Worm (Caenorhabditis elegans) whole organism, L2 larva: ENCODE data around the gene tub-1.

ENCODE experiments used
- F13H6.1 ChIP-seq: sonication (generic microtip); optimal IDR thresholded peaks from 2 replicates; lab custom pipeline; 2016; ENCODE audit warnings: missing genetic modification characterization, missing compliant biosample characterization
- R02D3.7 ChIP-seq: fragments of 150-350 bp; optimal IDR thresholded peaks from 2 replicates; lab custom pipeline; 2014; ENCODE audit warnings: missing biosample characterization, missing genetic modification characterization
- Y55F3AM.14 ChIP-seq: fragments of 200-800 bp; sonication (Bioruptor generic); optimal IDR thresholded peaks from 2 replicates; lab custom pipeline; 2018; ENCODE audit warnings: mild to moderate bottlenecking, missing genetic modification characterization, missing compliant biosample characterization
- aly-2 ChIP-seq: fragments of 150-350 bp; optimal IDR thresholded peaks from 2 replicates; lab custom pipeline; 2014; ENCODE audit warnings: missing biosample characterization, missing genetic modification characterization
- ama-1 ChIP-seq: fragments of 150-350 bp; optimal IDR thresholded peaks from 2 replicates; lab custom pipeline; 2018; ENCODE audit warnings: inconsistent platforms
- ceh-82 ChIP-seq: fragments of 150-350 bp; optimal IDR thresholded peaks from 2 replicates; lab custom pipeline; 2014; ENCODE audit warnings: missing biosample characterization, missing genetic modification characterization
- crh-2 ChIP-seq: sonication (generic microtip); optimal IDR thresholded peaks from 2 replicates; lab custom pipeline; 2017; ENCODE audit warnings: missing biosample characterization, missing genetic modification characterization
- dmd-4 ChIP-seq: sonication (generic microtip); optimal IDR thresholded peaks from 2 replicates; lab custom pipeline; 2017; ENCODE audit warnings: missing biosample characterization, missing genetic modification characterization
- egl-27 ChIP-seq: sonication (generic microtip); optimal IDR thresholded peaks from 3 replicates; lab custom pipeline; 2017; ENCODE audit warnings: missing biosample characterization, missing genetic modification reagents, missing genetic modification characterization
- elt-1 ChIP-seq: fragments of 150-350 bp; optimal IDR thresholded peaks from 2 replicates; lab custom pipeline; 2014; ENCODE audit warnings: missing biosample characterization, missing genetic modification characterization
- elt-3 ChIP-seq: sonication (generic microtip); optimal IDR thresholded peaks from 2 replicates; lab custom pipeline; 2017; ENCODE audit warnings: missing biosample characterization, missing genetic modification characterization
- fos-1 ChIP-seq: fragments of 150-350 bp; optimal IDR thresholded peaks from 2 replicates; lab custom pipeline; 2014; ENCODE audit warnings: missing biosample characterization, missing genetic modification characterization
- gmeb-1 ChIP-seq: fragments of 150-350 bp; optimal IDR thresholded peaks from 2 replicates; lab custom pipeline; 2014; ENCODE audit warnings: missing biosample characterization, missing genetic modification characterization
- lin-11 ChIP-seq: fragments of 150-350 bp; sonication (generic microtip); optimal IDR thresholded peaks from 2 replicates; lab custom pipeline; 2014; ENCODE audit warnings: missing biosample characterization, missing genetic modification characterization, inconsistent platforms, mixed read lengths
- lin-39 ChIP-seq: fragments of 150-350 bp; optimal IDR thresholded peaks from 2 replicates; lab custom pipeline; 2014; ENCODE audit warnings: missing biosample characterization, missing genetic modification reagents, missing genetic modification characterization
- lsy-2 ChIP-seq, 2 experiments: fragments of 150-350 bp in 1 of 2; sonication (generic microtip) in 1 of 2; optimal IDR thresholded peaks; 2 replicates each; lab custom pipeline; 2014 to 2017; ENCODE audit warnings: missing biosample characterization in 2 of 2, missing genetic modification characterization in 2 of 2
- mab-5 ChIP-seq: fragments of 150-350 bp; optimal IDR thresholded peaks from 2 replicates; lab custom pipeline; 2014; ENCODE audit warnings: missing biosample characterization, missing genetic modification characterization
- mbf-1 ChIP-seq: sonication (generic microtip); optimal IDR thresholded peaks from 2 replicates; lab custom pipeline; 2017; ENCODE audit warnings: missing biosample characterization, missing genetic modification characterization
- mdl-1 ChIP-seq, 2 experiments: fragments of 150-350 bp in 1 of 2; sonication (generic microtip) in 1 of 2; optimal IDR thresholded peaks; 2 replicates each; lab custom pipeline; 2017; ENCODE audit warnings: missing biosample characterization in 2 of 2, missing genetic modification characterization in 2 of 2
- nhr-11 ChIP-seq: fragments of 150-350 bp; optimal IDR thresholded peaks from 2 replicates; lab custom pipeline; 2014; ENCODE audit warnings: missing biosample characterization, missing genetic modification characterization
- nhr-12 ChIP-seq: fragments of 150-350 bp; optimal IDR thresholded peaks from 2 replicates; lab custom pipeline; 2014; ENCODE audit warnings: missing biosample characterization, missing genetic modification characterization
- nhr-129 ChIP-seq: fragments of 150-350 bp; optimal IDR thresholded peaks from 2 replicates; lab custom pipeline; 2014; ENCODE audit warnings: missing biosample characterization, missing genetic modification characterization
- nhr-21 ChIP-seq: fragments of 150-350 bp; optimal IDR thresholded peaks from 2 replicates; lab custom pipeline; 2014; ENCODE audit warnings: missing biosample characterization, missing genetic modification characterization
- nhr-23 ChIP-seq: fragments of 150-350 bp; optimal IDR thresholded peaks from 2 replicates; lab custom pipeline; 2014; ENCODE audit warnings: missing biosample characterization, missing genetic modification reagents, missing genetic modification characterization
- nhr-237 ChIP-seq: fragments of 150-350 bp; optimal IDR thresholded peaks from 2 replicates; lab custom pipeline; 2014; ENCODE audit warnings: missing biosample characterization, missing genetic modification characterization
- nhr-25 ChIP-seq: fragments of 150-350 bp; sonication (generic microtip); optimal IDR thresholded peaks from 3 replicates; lab custom pipeline; 2014; ENCODE audit warnings: missing biosample characterization, missing genetic modification characterization
- nhr-6 ChIP-seq: fragments of 150-350 bp; optimal IDR thresholded peaks from 2 replicates; lab custom pipeline; 2014; ENCODE audit warnings: missing biosample characterization, missing genetic modification characterization
- peb-1 ChIP-seq: fragments of 150-350 bp; optimal IDR thresholded peaks from 2 replicates; lab custom pipeline; 2014; ENCODE audit warnings: missing biosample characterization, missing genetic modification characterization
- sem-4 ChIP-seq: fragments of 150-350 bp; optimal IDR thresholded peaks from 2 replicates; lab custom pipeline; 2014; ENCODE audit warnings: missing biosample characterization, missing genetic modification reagents, missing genetic modification characterization
- skn-1 ChIP-seq: sonication (generic microtip); optimal IDR thresholded peaks from 2 replicates; lab custom pipeline; 2017; ENCODE audit warnings: missing biosample characterization, missing genetic modification characterization
- sma-3 ChIP-seq: sonication (generic microtip); optimal IDR thresholded peaks from 2 replicates; lab custom pipeline; 2016; ENCODE audit warnings: missing genetic modification reagents, missing genetic modification characterization, missing compliant biosample characterization
- snpc-4 ChIP-seq: fragments of 150-350 bp; optimal IDR thresholded peaks from 2 replicates; lab custom pipeline; 2014; ENCODE audit warnings: missing biosample characterization, missing genetic modification characterization
- unc-39 ChIP-seq: fragments of 150-350 bp; optimal IDR thresholded peaks from 2 replicates; lab custom pipeline; 2014; ENCODE audit warnings: missing biosample characterization, missing genetic modification characterization
- zag-1 ChIP-seq: fragments of 150-350 bp; optimal IDR thresholded peaks from 2 replicates; lab custom pipeline; 2014; ENCODE audit warnings: missing biosample characterization, missing genetic modification characterization
- ztf-1 ChIP-seq: fragments of 200-800 bp; sonication (Bioruptor generic); conservative IDR thresholded peaks from 2 replicates; pipeline ENCODE4 v1.3.6; 2022; ENCODE audit warnings: missing genetic modification characterization, missing compliant biosample characterization

The tub-1 gene

DNA sequence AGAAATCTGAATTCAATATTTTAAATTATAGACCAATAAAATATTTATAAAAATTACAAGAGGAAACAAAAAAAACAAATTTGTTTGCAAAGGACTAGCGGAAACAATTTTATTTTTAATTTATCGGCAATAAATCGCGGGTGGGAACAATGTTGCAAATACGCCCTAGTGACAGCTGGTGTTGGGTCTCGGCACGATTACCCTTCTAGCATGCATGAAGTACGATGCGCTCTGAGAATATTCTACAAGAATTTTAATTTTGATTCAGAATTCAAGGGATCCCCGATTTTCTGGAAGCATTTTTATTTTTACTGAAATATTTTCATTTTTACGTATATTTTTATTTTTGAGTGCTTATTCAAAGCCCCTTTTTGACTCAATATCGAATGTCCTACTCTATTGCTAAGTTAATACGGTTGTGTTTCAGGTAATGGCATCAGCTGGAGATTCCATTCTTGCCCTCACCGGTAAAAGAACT lies 28.3 kb upstream of the tub-1 start, which contains the start of the genes mig-5 and cct-1 (continued):
- no peak for TF ChIP-seq peb-1 (tag; lab: Kevin White, UChicago)
- TF ChIP-seq crh-2: peak; percentile 99
- TF ChIP-seq dmd-4 (tag; lab: Kevin White, UChicago): peak; percentile 41
- TF ChIP-seq nhr-21 (tag; lab: Kevin White, UChicago): peak; percentile 97
- TF ChIP-seq mab-5 (tag; lab: Kevin White, UChicago): peak; percentile 97
- TF ChIP-seq sem-4 (tag; lab: Kevin White, UChicago): peak; percentile 99
- no peak for TF ChIP-seq nhr-23 (tag; lab: Kevin White, UChicago)
- peak; percentile 42 for TF ChIP-seq nhr-12 (tag; lab: Kevin White, UChicago)
- peak; percentile 84 for TF ChIP-seq nhr-237 (tag; lab: Kevin White, UChicago)
- TF ChIP-seq gmeb-1 (tag; lab: Kevin White, UChicago): peak; percentile 98
- peak; percentile 98 for TF ChIP-seq lin-11
- TF ChIP-seq elt-3 (tag; lab: Kevin White, UChicago): no peak
- peak; percentile 94 for TF ChIP-seq nhr-129
- TF ChIP-seq unc-39 (tag; lab: Kevin White, UChicago): no peak
- TF ChIP-seq Y55F3AM.14: peak; percentile 71
- peak; percentile 99 to 100 for TF ChIP-seq lsy-2 (tag; optimal IDR thresholded peaks at IDR 0.05; lab: Kevin White, UChicago)
- peak; percentile 94 for TF ChIP-seq zag-1 (tag; lab: Kevin White, UChicago)
- peak; percentile 83 for TF ChIP-seq R02D3.7 (tag; lab: Kevin White, UChicago)
- peak; percentile 99 for TF ChIP-seq nhr-25 (tag; lab: Kevin White, UChicago)

DNA sequence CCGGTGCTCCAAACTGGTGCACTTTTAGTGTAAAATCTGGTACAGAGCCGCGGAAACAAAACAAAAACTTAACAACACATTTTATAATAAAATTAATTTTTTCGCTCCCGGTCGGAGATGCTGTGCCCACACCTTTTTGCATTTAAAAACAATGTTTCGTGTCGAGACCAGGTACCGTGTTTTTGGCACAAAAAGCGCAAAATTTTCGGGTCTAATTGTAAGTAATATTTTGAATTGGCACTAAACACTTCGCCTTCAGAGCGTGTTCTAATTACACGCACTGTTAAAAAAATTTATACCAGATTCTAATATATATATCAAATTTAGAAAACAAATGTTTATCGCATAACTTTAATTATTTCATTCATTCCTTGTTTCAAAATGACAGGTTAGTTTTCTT lies 24.7 kb upstream of the tub-1 start, which contains the start of gene dylt-3:
TSS of gene dylt-3 (plus strand) at position 301 of the 400 bp plus-strand sequence.
- no peak for TF ChIP-seq ama-1 (lab: Kevin White, UChicago)
- TF ChIP-seq F13H6.1: no peak
- TF ChIP-seq sem-4 (tag; lab: Kevin White, UChicago): no peak
- TF ChIP-seq mbf-1 (tag; lab: Kevin White, UChicago): no peak
- no peak for TF ChIP-seq fos-1 (tag; lab: Kevin White, UChicago)
- TF ChIP-seq gmeb-1 (tag; lab: Kevin White, UChicago): no peak
- TF ChIP-seq skn-1 (tag; lab: Kevin White, UChicago): no peak
- no peak for TF ChIP-seq ceh-82 (tag; lab: Kevin White, UChicago)
- TF ChIP-seq mdl-1 (tag; optimal IDR thresholded peaks at IDR 0.05; lab: Kevin White, UChicago): no peak
- TF ChIP-seq elt-3 (tag; lab: Kevin White, UChicago): no peak
- TF ChIP-seq nhr-6 (tag; lab: Kevin White, UChicago): no peak
- TF ChIP-seq lin-39 (tag; lab: Kevin White, UChicago): no peak
- no peak for TF ChIP-seq lin-11
- TF ChIP-seq sma-3 (GFP tag; lab: Kevin White, UChicago): no peak
- TF ChIP-seq Y55F3AM.14: no peak
- TF ChIP-seq aly-2 (tag; lab: Kevin White, UChicago): no peak
- TF ChIP-seq elt-1: no peak
- TF ChIP-seq nhr-12 (tag; lab: Kevin White, UChicago): no peak
- TF ChIP-seq nhr-11 (tag; lab: Kevin White, UChicago): no peak
- TF ChIP-seq egl-27: no peak

DNA sequence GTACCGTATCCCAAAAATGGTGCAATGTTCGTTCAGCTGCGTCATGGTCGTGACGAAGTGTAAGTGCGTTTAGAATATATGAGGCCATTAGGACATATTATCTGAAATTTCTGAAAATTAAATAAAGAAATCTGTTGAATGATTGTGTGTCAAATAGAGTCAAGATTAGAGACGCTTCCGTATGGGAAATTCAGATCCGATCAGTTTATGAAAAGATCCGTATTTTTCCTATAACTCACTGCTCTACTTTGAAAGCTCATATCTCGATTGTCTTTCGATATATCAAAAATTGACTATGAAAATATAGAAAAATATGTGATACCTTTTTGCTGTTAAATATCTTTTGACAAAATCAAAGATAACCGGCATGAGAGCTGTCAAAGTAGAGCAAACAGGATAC lies 23.5 kb upstream of the tub-1 start, which contains the start of gene T05C12.4:
TSS of gene T05C12.4 (minus strand) at position 101 of the 400 bp plus-strand sequence.
- TF ChIP-seq snpc-4 (tag; lab: Kevin White, UChicago) (no peak), Y55F3AM.14 (no peak), lsy-2 (tag; optimal IDR thresholded peaks at IDR 0.05; lab: Kevin White, UChicago) (no peak), nhr-129 (no peak), sem-4 (tag; lab: Kevin White, UChicago) (no peak), mab-5 (tag; lab: Kevin White, UChicago) (no peak), gmeb-1 (tag; lab: Kevin White, UChicago) (no peak), ztf-1 (GFP tag; lab: Robert Waterston, UW) (no peak), fos-1 (tag; lab: Kevin White, UChicago) (no peak), sma-3 (GFP tag; lab: Kevin White, UChicago) (no peak)

DNA sequence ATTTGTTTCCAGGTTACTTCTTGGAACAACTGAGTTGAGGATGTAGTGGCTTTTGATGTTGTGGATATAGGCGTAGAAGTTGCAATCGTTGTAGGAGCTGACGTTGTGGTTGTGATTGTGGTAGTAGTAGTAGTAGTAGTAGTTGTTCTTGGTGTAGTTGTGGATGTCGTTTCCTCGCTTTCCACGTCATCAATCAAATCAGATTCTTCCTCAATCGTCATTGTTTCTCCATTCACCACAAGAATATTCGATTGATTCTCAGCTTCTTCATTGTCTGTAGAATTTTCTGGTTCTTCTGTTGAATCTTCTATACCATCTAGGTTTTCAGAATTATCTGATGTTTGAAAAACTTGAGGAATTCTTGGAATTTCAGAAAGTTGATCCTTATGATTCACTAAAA lies 21.9 kb upstream of the tub-1 start:
- TF ChIP-seq unc-39 (tag; lab: Kevin White, UChicago) (no peak), zag-1 (tag; lab: Kevin White, UChicago) (no peak), egl-27 (no peak)
